Worm (Caenorhabditis elegans) whole organism, L4 larva: ENCODE results near the gene F59D12.5.

ENCODE experiments used
- F26F4.8 ChIP-seq: fragments of 200-800 bp; sonication (Bioruptor generic); conservative IDR thresholded peaks from 2 replicates; pipeline ENCODE4 v1.3.6; 2022; ENCODE audit warnings: missing genetic modification characterization, missing compliant biosample characterization
- F37D6.2 ChIP-seq: sonication (generic microtip); optimal IDR thresholded peaks from 2 replicates; lab custom pipeline; 2016; ENCODE audit warnings: mild to moderate bottlenecking, missing genetic modification characterization, missing compliant biosample characterization
- F49E8.2 ChIP-seq: sonication (generic microtip); optimal IDR thresholded peaks from 2 replicates; lab custom pipeline; 2016; ENCODE audit warnings: missing compliant biosample characterization, mild to moderate bottlenecking, missing genetic modification characterization, borderline replicate concordance
- T20F7.1 ChIP-seq: fragments of 200-800 bp; sonication (Bioruptor generic); optimal IDR thresholded peaks from 2 replicates; lab custom pipeline; 2018; ENCODE audit warnings: mild to moderate bottlenecking, missing genetic modification characterization, missing compliant biosample characterization
- Y48G9A.11 ChIP-seq: fragments of 200-800 bp; sonication (Bioruptor generic); IDR thresholded peaks from 2 replicates; pipeline ENCODE4 v1.3.6; 2022; ENCODE audit warnings: missing genetic modification reagents, missing genetic modification characterization, missing compliant biosample characterization
- Y75B8A.6 ChIP-seq: fragments of 200-800 bp; sonication (Bioruptor generic); IDR thresholded peaks from 2 replicates; pipeline ENCODE4 v1.3.6; 2022; ENCODE audit warnings: missing genetic modification reagents, missing genetic modification characterization, missing compliant biosample characterization
- ZK337.2 ChIP-seq: fragments of 200-800 bp; sonication (Bioruptor generic); IDR thresholded peaks from 2 replicates; pipeline ENCODE4 v1.3.6; 2022; ENCODE audit warnings: missing genetic modification reagents, missing genetic modification characterization, missing compliant biosample characterization
- ama-1 ChIP-seq: fragments of 150-350 bp; optimal IDR thresholded peaks from 2 replicates; lab custom pipeline; 2014; ENCODE audit warnings: inconsistent platforms, mixed read lengths
- ceh-32 ChIP-seq: sonication (generic microtip); optimal IDR thresholded peaks from 2 replicates; lab custom pipeline; 2016; ENCODE audit warnings: mild to moderate bottlenecking, missing genetic modification characterization, missing compliant biosample characterization; ENCODE audit not compliant: poor library complexity
- ceh-62 ChIP-seq: sonication (generic microtip); optimal IDR thresholded peaks from 2 replicates; lab custom pipeline; 2017; ENCODE audit warnings: missing biosample characterization, missing genetic modification characterization
- cey-2 ChIP-seq: sonication (generic microtip); optimal IDR thresholded peaks from 3 replicates; lab custom pipeline; 2017; ENCODE audit warnings: missing genetic modification characterization, mild to moderate bottlenecking, missing compliant biosample characterization, antibody characterized with exemption, borderline replicate concordance; ENCODE audit not compliant: insufficient read depth
- daf-8 ChIP-seq: fragments of 200-800 bp; sonication (Bioruptor generic); IDR thresholded peaks from 2 replicates; pipeline ENCODE4 v1.3.6; 2022; ENCODE audit warnings: missing genetic modification characterization, missing compliant biosample characterization
- dmd-6 ChIP-seq: fragments of 200-800 bp; sonication (Bioruptor generic); IDR thresholded peaks from 2 replicates; pipeline ENCODE4 v1.3.6; 2022; ENCODE audit warnings: missing genetic modification reagents, missing genetic modification characterization, missing compliant biosample characterization
- dmd-9 ChIP-seq: fragments of 200-800 bp; sonication (Bioruptor generic); IDR thresholded peaks from 2 replicates; pipeline ENCODE4 v1.3.6; 2022; ENCODE audit warnings: missing genetic modification reagents, missing genetic modification characterization, missing compliant biosample characterization
- dpl-1 ChIP-seq: fragments of 150-350 bp; optimal IDR thresholded peaks from 2 replicates; lab custom pipeline; 2014; ENCODE audit warnings: missing biosample characterization, missing genetic modification reagents, missing genetic modification characterization
- duxl-1 ChIP-seq: sonication (generic microtip); optimal IDR thresholded peaks from 2 replicates; lab custom pipeline; 2016; ENCODE audit warnings: mild to moderate bottlenecking, missing genetic modification characterization, moderate library complexity, missing compliant biosample characterization; ENCODE audit not compliant: poor library complexity
- egl-27 ChIP-seq: sonication (generic microtip); optimal IDR thresholded peaks from 3 replicates; lab custom pipeline; 2017; ENCODE audit warnings: missing biosample characterization, missing genetic modification reagents, missing genetic modification characterization
- egl-43 ChIP-seq: fragments of 200-800 bp; sonication (Bioruptor generic); IDR thresholded peaks from 2 replicates; pipeline ENCODE4 v1.3.6; 2022; ENCODE audit warnings: missing genetic modification reagents, missing genetic modification characterization, missing compliant biosample characterization
- fkh-10 ChIP-seq: fragments of 150-350 bp; optimal IDR thresholded peaks from 2 replicates; lab custom pipeline; 2014; ENCODE audit warnings: missing biosample characterization, missing genetic modification reagents, missing genetic modification characterization
- fos-1 ChIP-seq: fragments of 150-350 bp; optimal IDR thresholded peaks from 2 replicates; lab custom pipeline; 2014; ENCODE audit warnings: missing biosample characterization, missing genetic modification characterization
- hif-1 ChIP-seq, 2 experiments: sonication (generic microtip); optimal IDR thresholded peaks; 2 replicates each; lab custom pipeline; 2016 to 2017; ENCODE audit warnings: missing compliant biosample characterization in 2 of 2, missing genetic modification characterization in 2 of 2, missing genetic modification reagents in 2 of 2, missing genotype in 2 of 2, mild to moderate bottlenecking in 1 of 2
- hlh-30 ChIP-seq: sonication (generic microtip); optimal IDR thresholded peaks from 2 replicates; lab custom pipeline; 2017; ENCODE audit warnings: antibody characterized with exemption, mild to moderate bottlenecking, missing genetic modification characterization, missing compliant biosample characterization; ENCODE audit not compliant: insufficient read depth
- hmg-1.1 ChIP-seq: fragments of 200-800 bp; sonication (Bioruptor generic); IDR thresholded peaks from 2 replicates; pipeline ENCODE4 v1.3.6; 2022; ENCODE audit warnings: missing genetic modification reagents, missing genetic modification characterization, missing compliant biosample characterization
- lin-38 ChIP-seq: fragments of 200-800 bp; sonication (Bioruptor generic); IDR thresholded peaks from 2 replicates; pipeline ENCODE4 v1.3.6; 2022; ENCODE audit warnings: missing genetic modification reagents, missing genetic modification characterization, missing compliant biosample characterization
- lir-3 ChIP-seq: sonication (generic microtip); optimal IDR thresholded peaks from 2 replicates; lab custom pipeline; 2016; ENCODE audit warnings: mild to moderate bottlenecking, missing genetic modification characterization, missing compliant biosample characterization
- lsy-2 ChIP-seq, 2 experiments: fragments of 150-350 bp in 1 of 2; sonication (generic microtip) in 1 of 2; optimal IDR thresholded peaks; 2 replicates each; lab custom pipeline; 2014 to 2017; ENCODE audit warnings: missing biosample characterization in 2 of 2, missing genetic modification characterization in 2 of 2
- madf-5 ChIP-seq, 2 experiments: fragments of 200-800 bp; sonication (Bioruptor generic); IDR thresholded peaks; 2 replicates each; pipeline ENCODE4 v1.3.6; 2022; ENCODE audit warnings: missing compliant biosample characterization in 2 of 2, missing genetic modification characterization in 2 of 2
- mep-1 ChIP-seq: fragments of 150-350 bp; sonication (generic microtip); optimal IDR thresholded peaks from 3 replicates; lab custom pipeline; 2014; ENCODE audit warnings: missing biosample characterization, missing genetic modification characterization
- nhr-10 ChIP-seq: fragments of 150-350 bp; optimal IDR thresholded peaks from 2 replicates; lab custom pipeline; 2014; ENCODE audit warnings: missing biosample characterization, missing genetic modification characterization
- nhr-102 ChIP-seq: sonication (generic microtip); optimal IDR thresholded peaks from 2 replicates; lab custom pipeline; 2016; ENCODE audit warnings: mild to moderate bottlenecking, missing genetic modification characterization, moderate library complexity, missing compliant biosample characterization
- nhr-11 ChIP-seq: fragments of 150-350 bp; optimal IDR thresholded peaks from 2 replicates; lab custom pipeline; 2014; ENCODE audit warnings: missing biosample characterization, missing genetic modification characterization
- nhr-237 ChIP-seq: sonication (generic microtip); optimal IDR thresholded peaks from 2 replicates; lab custom pipeline; 2017; ENCODE audit warnings: missing biosample characterization, missing genetic modification characterization
- nhr-28 ChIP-seq: fragments of 150-350 bp; optimal IDR thresholded peaks from 2 replicates; lab custom pipeline; 2014; ENCODE audit warnings: missing biosample characterization, missing genetic modification characterization
- nhr-41 ChIP-seq: fragments of 200-800 bp; sonication (Bioruptor generic); IDR thresholded peaks from 2 replicates; pipeline ENCODE4 v1.3.6; 2022; ENCODE audit warnings: missing genetic modification reagents, missing genetic modification characterization, missing compliant biosample characterization
- nhr-42 ChIP-seq: fragments of 200-800 bp; sonication (Bioruptor generic); IDR thresholded peaks from 2 replicates; pipeline ENCODE4 v1.3.6; 2022; ENCODE audit warnings: missing genetic modification characterization, missing compliant biosample characterization
- nhr-48 ChIP-seq: sonication (generic microtip); optimal IDR thresholded peaks from 2 replicates; lab custom pipeline; 2016; ENCODE audit warnings: mild to moderate bottlenecking, missing genetic modification characterization, missing compliant biosample characterization
- nhr-76 ChIP-seq: fragments of 150-350 bp; optimal IDR thresholded peaks from 2 replicates; lab custom pipeline; 2014; ENCODE audit warnings: missing biosample characterization, missing genetic modification characterization
- php-3 ChIP-seq: fragments of 200-800 bp; sonication (Bioruptor generic); IDR thresholded peaks from 2 replicates; pipeline ENCODE4 v1.3.6; 2022; ENCODE audit warnings: missing genetic modification reagents, missing genetic modification characterization, missing compliant biosample characterization
- rbr-2 ChIP-seq: sonication (generic microtip); optimal IDR thresholded peaks from 2 replicates; lab custom pipeline; 2016; ENCODE audit warnings: missing genotype, missing genetic modification characterization, missing compliant biosample characterization
- set-16 ChIP-seq: fragments of 200-800 bp; sonication (Bioruptor generic); IDR thresholded peaks from 2 replicates; pipeline ENCODE4 v1.3.6; 2022; ENCODE audit warnings: missing genetic modification reagents, missing genetic modification characterization, missing compliant biosample characterization
- snpc-1.2 ChIP-seq: fragments of 200-800 bp; sonication (Bioruptor generic); IDR thresholded peaks from 2 replicates; pipeline ENCODE4 v1.3.6; 2022; ENCODE audit warnings: missing genetic modification reagents, missing genetic modification characterization, missing compliant biosample characterization
- spr-1 ChIP-seq: sonication (generic microtip); optimal IDR thresholded peaks from 2 replicates; lab custom pipeline; 2016; ENCODE audit warnings: mild to moderate bottlenecking, missing genetic modification characterization, missing compliant biosample characterization
- spr-3 ChIP-seq: fragments of 200-800 bp; sonication (Bioruptor generic); optimal IDR thresholded peaks from 2 replicates; lab custom pipeline; 2018; ENCODE audit warnings: mild to moderate bottlenecking, missing genetic modification characterization, missing compliant biosample characterization
- tag-97 ChIP-seq: fragments of 200-800 bp; sonication (Bioruptor generic); IDR thresholded peaks from 2 replicates; pipeline ENCODE4 v1.3.6; 2022; ENCODE audit warnings: missing genetic modification characterization, missing compliant biosample characterization
- tra-1 ChIP-seq: fragments of 200-800 bp; sonication (Bioruptor generic); IDR thresholded peaks from 2 replicates; pipeline ENCODE4 v1.3.6; 2022; ENCODE audit warnings: missing genetic modification reagents, missing genetic modification characterization, missing compliant biosample characterization
- vab-7 ChIP-seq: fragments of 200-800 bp; sonication (Bioruptor generic); IDR thresholded peaks from 2 replicates; pipeline ENCODE4 v1.3.6; 2022; ENCODE audit warnings: missing genetic modification reagents, missing genetic modification characterization, missing compliant biosample characterization
- zag-1 ChIP-seq: fragments of 150-350 bp; optimal IDR thresholded peaks from 2 replicates; lab custom pipeline; 2014; ENCODE audit warnings: missing biosample characterization, missing genetic modification characterization
- zfp-3 ChIP-seq: fragments of 200-800 bp; sonication (Bioruptor generic); conservative IDR thresholded peaks from 2 replicates; pipeline ENCODE4 v1.3.6; 2022; ENCODE audit warnings: missing genetic modification reagents, missing genetic modification characterization, missing compliant biosample characterization
- zip-11 ChIP-seq: fragments of 200-800 bp; sonication (Bioruptor generic); IDR thresholded peaks from 2 replicates; pipeline ENCODE4 v1.3.6; 2022; ENCODE audit warnings: missing genetic modification characterization, missing compliant biosample characterization
- zip-2 ChIP-seq: fragments of 150-350 bp; optimal IDR thresholded peaks from 2 replicates; lab custom pipeline; 2014; ENCODE audit warnings: missing biosample characterization, missing genetic modification characterization
- ztf-11 ChIP-seq: fragments of 150-350 bp; optimal IDR thresholded peaks from 2 replicates; lab custom pipeline; 2014; ENCODE audit warnings: missing biosample characterization, missing genetic modification characterization

F59D12.5 gene

DNA sequence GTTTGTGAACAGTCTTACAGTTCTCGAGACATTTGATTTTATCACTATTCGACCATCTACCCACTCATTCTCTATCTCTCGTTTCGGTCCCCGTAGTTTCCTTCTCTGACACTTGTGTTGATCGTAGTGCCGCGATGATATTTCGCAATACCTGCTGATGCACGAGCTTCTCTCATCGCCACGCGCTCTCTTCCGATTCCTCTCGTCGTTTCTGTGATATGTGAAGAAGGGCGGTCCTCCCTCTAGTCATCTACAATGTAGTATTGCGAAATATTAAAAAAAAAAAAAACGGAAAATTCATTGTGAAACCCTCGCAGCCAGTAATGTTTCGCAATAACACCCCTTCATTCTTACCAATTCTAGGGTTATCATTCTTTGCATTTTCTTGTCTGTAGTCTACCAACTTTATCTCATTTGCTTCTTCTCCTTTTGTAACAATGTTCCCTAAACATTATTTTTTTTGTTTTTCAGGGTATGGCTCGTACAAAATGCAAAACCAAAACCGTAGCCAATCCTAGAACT, 39.6 kb downstream of the F59D12.5 start, which contains the start of gene nipi-3:
nipi-3 (plus strand) TSS at position 472 of the 522 bp plus-strand sequence.
- peak; percentile 61 for TF ChIP-seq cey-2 (tag; lab: Kevin White, UChicago)
- TF ChIP-seq ama-1 (lab: Kevin White, UChicago) = no peak
- peak; percentile 99 for TF ChIP-seq dmd-6
- TF ChIP-seq F26F4.8 = no peak
- peak; percentile 84 for TF ChIP-seq egl-43 (GFP tag; lab: Robert Waterston, UW)
- TF ChIP-seq hlh-30 (tag; lab: Kevin White, UChicago) = peak; percentile 99
- TF ChIP-seq ceh-62 = no peak
- TF ChIP-seq nhr-102 (tag; lab: Kevin White, UChicago) = peak; percentile 93
- no peak for TF ChIP-seq duxl-1 (tag; lab: Kevin White, UChicago)
- TF ChIP-seq lin-38 (GFP tag; lab: Robert Waterston, UW) = peak; percentile 74
- peak; percentile 91 for TF ChIP-seq nhr-48 (tag; lab: Kevin White, UChicago)
- TF ChIP-seq lir-3 (tag; lab: Kevin White, UChicago) = no peak
- peak; percentile 73; the same call in 1 of the 2 replicates for TF ChIP-seq php-3 (GFP tag; lab: Robert Waterston, UW)
- peak; percentile 85 for TF ChIP-seq zip-2
- TF ChIP-seq zag-1 = peak; percentile 38
- no peak for TF ChIP-seq daf-8
- peak; percentile 88 for TF ChIP-seq T20F7.1 (GFP tag; lab: Kevin White, UChicago)
- no peak for TF ChIP-seq madf-5 (GFP tag; IDR thresholded peaks at IDR 0.05; lab: Robert Waterston, UW)
- peak; percentile 68 for TF ChIP-seq set-16 (GFP tag; lab: Robert Waterston, UW)
- no peak for TF ChIP-seq vab-7
- TF ChIP-seq nhr-237 = peak; percentile 68
- TF ChIP-seq nhr-42 (GFP tag; lab: Robert Waterston, UW) = peak; percentile 76; the same call in 1 of the 2 replicates
- peak; percentile 94 for TF ChIP-seq nhr-10 (tag; lab: Kevin White, UChicago)
- TF ChIP-seq F37D6.2 (tag; lab: Kevin White, UChicago) = peak; percentile 88
- TF ChIP-seq ZK337.2 (GFP tag; lab: Robert Waterston, UW) = no peak
- no peak for TF ChIP-seq Y48G9A.11 (GFP tag; lab: Robert Waterston, UW)
- peak; percentile 100 for TF ChIP-seq nhr-28 (tag; lab: Kevin White, UChicago)
- peak; percentile 88 for TF ChIP-seq rbr-2 (tag; lab: Kevin White, UChicago)
- TF ChIP-seq dmd-9 (GFP tag; lab: Robert Waterston, UW) = no peak
- peak; percentile 89 to 92 for TF ChIP-seq lsy-2 (tag; optimal IDR thresholded peaks at IDR 0.05; lab: Kevin White, UChicago)
- peak; percentile 98 for TF ChIP-seq mep-1 (tag; lab: Kevin White, UChicago)
- peak; percentile 59 for TF ChIP-seq fos-1 (tag; lab: Kevin White, UChicago)
- peak; percentile 48 for TF ChIP-seq fkh-10 (GFP tag; lab: Kevin White, UChicago)
- peak; percentile 97 for TF ChIP-seq tra-1 (GFP tag; lab: Robert Waterston, UW)
- TF ChIP-seq nhr-76 (tag; lab: Kevin White, UChicago) = peak; percentile 80
- TF ChIP-seq hmg-1.1 (GFP tag; lab: Robert Waterston, UW) = peak; percentile 71
- TF ChIP-seq zip-11 = no peak
- TF ChIP-seq nhr-41 (GFP tag; lab: Robert Waterston, UW) = peak; percentile 95
- peak; percentile 64 for TF ChIP-seq dpl-1 (GFP tag; lab: Kevin White, UChicago)
- TF ChIP-seq hif-1 (tag; optimal IDR thresholded peaks at IDR 0.05; lab: Kevin White, UChicago) = peak; percentile 11 to 87
- no peak for TF ChIP-seq snpc-1.2 (GFP tag; lab: Robert Waterston, UW)
- peak; percentile 82 for TF ChIP-seq zfp-3 (GFP tag; lab: Robert Waterston, UW)
- no peak for TF ChIP-seq egl-27
- TF ChIP-seq Y75B8A.6 (GFP tag; lab: Robert Waterston, UW) = 0 out of 2 replicates have a peak, but pooled peaks have one; percentile 16
- peak; percentile 98 for TF ChIP-seq nhr-11 (tag; lab: Kevin White, UChicago)
- TF ChIP-seq spr-1 = peak; percentile 83
- TF ChIP-seq spr-3 (GFP tag; lab: Kevin White, UChicago) = no peak
- no peak for TF ChIP-seq ztf-11 (tag; lab: Kevin White, UChicago)
- TF ChIP-seq ceh-32 (tag; lab: Kevin White, UChicago) = no peak
- TF ChIP-seq tag-97 (GFP tag; lab: Robert Waterston, UW) = no peak
- TF ChIP-seq F49E8.2 (tag; lab: Kevin White, UChicago) = no peak
